Worm (Caenorhabditis elegans) whole organism, L1 larva: ENCODE data around the gene F21F8.5.

ENCODE experiments used
- F16B12.6 ChIP-seq: fragments of 150-350 bp; optimal IDR thresholded peaks from 2 replicates; lab custom pipeline; 2014; ENCODE audit warnings: missing biosample characterization, missing genetic modification characterization
- aly-2 ChIP-seq: fragments of 150-350 bp; optimal IDR thresholded peaks from 2 replicates; lab custom pipeline; 2014; ENCODE audit warnings: missing biosample characterization, missing genetic modification characterization
- lsy-2 ChIP-seq, 2 experiments: fragments of 150-350 bp; optimal IDR thresholded peaks; 2 replicates each; lab custom pipeline; 2014; ENCODE audit warnings: missing biosample characterization in 2 of 2, missing genetic modification characterization in 2 of 2
- nhr-237 ChIP-seq: fragments of 150-350 bp; optimal IDR thresholded peaks from 2 replicates; lab custom pipeline; 2014; ENCODE audit warnings: missing biosample characterization, missing genetic modification characterization
- nhr-28 ChIP-seq: fragments of 150-350 bp; optimal IDR thresholded peaks from 2 replicates; lab custom pipeline; 2014; ENCODE audit warnings: missing biosample characterization, missing genetic modification characterization
- snpc-4 ChIP-seq: fragments of 150-350 bp; optimal IDR thresholded peaks from 2 replicates; lab custom pipeline; 2014; ENCODE audit warnings: missing biosample characterization, missing genetic modification characterization
- sup-37 ChIP-seq: fragments of 200-800 bp; sonication (Bioruptor generic); optimal IDR thresholded peaks from 2 replicates; lab custom pipeline; 2018; ENCODE audit warnings: mild to moderate bottlenecking, missing genetic modification characterization, missing compliant biosample characterization
- zag-1 ChIP-seq: fragments of 150-350 bp; optimal IDR thresholded peaks from 2 replicates; lab custom pipeline; 2014; ENCODE audit warnings: missing biosample characterization, missing genetic modification characterization

ce11 chrV:8251075-8251474 is 15.1 kb downstream of the F21F8.5 start:
- TF ChIP-seq nhr-237 (tag; lab: Kevin White, UChicago): no peak
- TF ChIP-seq zag-1 (tag; lab: Kevin White, UChicago): no peak
- no peak for TF ChIP-seq aly-2
- no peak for TF ChIP-seq F16B12.6
- no peak for TF ChIP-seq nhr-28 (tag; lab: Kevin White, UChicago)
- no peak for TF ChIP-seq snpc-4 (tag; lab: Kevin White, UChicago)
- no peak for TF ChIP-seq lsy-2 (tag; optimal IDR thresholded peaks at IDR 0.05; lab: Kevin White, UChicago)
- no peak for TF ChIP-seq sup-37 (GFP tag; lab: Kevin White, UChicago)
